Worm (Caenorhabditis elegans): ENCODE data around the gene Y17G9B.11.

- TF ChIP-seq skn-1 (tag; optimal IDR thresholded peaks at IDR 0.05) (no peak), efl-1 (optimal IDR thresholded peaks at IDR 0.05) (no peak), efl-1 (GFP tag; optimal IDR thresholded peaks at IDR 0.05 in 1 of 2) (peak in 1 of 2 experiments; percentile 91), lin-14 (GFP tag; optimal IDR thresholded peaks at IDR 0.05) (no peak), F16B12.6 (tag; optimal IDR thresholded peaks at IDR 0.05) (no peak), mab-9 (GFP tag; IDR thresholded peaks at IDR 0.05) (no peak), nhr-19 (GFP tag; conservative IDR thresholded peaks at IDR 0.05) (no peak), ztf-4 (tag; optimal IDR thresholded peaks at IDR 0.05) (no peak), rnt-1 (tag; optimal IDR thresholded peaks at IDR 0.05) (no peak)
Observed at ce11 chrIV:4742480-4742879, 13.9 kb upstream of the Y17G9B.11 start.

All from whole organism, L1 larva.